In the genomic region with DNA sequence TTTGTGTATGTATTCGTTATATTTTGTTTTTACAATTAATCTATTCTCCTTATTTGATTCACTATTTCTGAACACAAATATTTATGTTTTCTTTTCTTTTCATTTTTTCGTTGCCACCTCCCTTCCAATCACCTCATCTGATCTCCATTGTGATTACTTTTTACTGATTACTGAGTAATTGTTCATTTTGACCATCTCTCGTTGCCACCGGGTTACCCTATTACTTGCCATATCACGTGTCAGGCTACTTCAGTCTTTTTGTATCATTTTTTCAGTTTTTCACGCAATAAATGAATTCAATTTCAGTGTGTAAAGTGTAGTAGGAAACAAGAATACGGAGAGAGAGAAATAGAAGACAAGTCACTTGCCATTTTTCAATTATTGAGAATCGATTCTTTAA, we compare ENCODE assay signal across 3 worm cellular contexts.
TF ChIP-seq lines count a peak whose summit lies in the region.

A gene (plus strand): TSS at position 301 of the 400 bp plus-strand sequence.

TF ChIP-seq in whole organism, L1 larva, 84 proteins besides CTCF, POLR2A, EP300 and RAD21:
- no peak for TF ChIP-seq mdl-1 (tag; optimal IDR thresholded peaks at IDR 0.05; lab: Kevin White, UChicago)
- no peak for TF ChIP-seq swsn-7 (tag; optimal IDR thresholded peaks at IDR 0.05; lab: Kevin White, UChicago)
- TF ChIP-seq nhr-20 (tag; optimal IDR thresholded peaks at IDR 0.05; lab: Kevin White, UChicago): peak; percentile 33
- no peak for TF ChIP-seq fos-1 (tag; optimal IDR thresholded peaks at IDR 0.05; lab: Kevin White, UChicago)
- TF ChIP-seq snpc-4 (tag; optimal IDR thresholded peaks at IDR 0.05; lab: Kevin White, UChicago): no peak
- TF ChIP-seq efl-1 (optimal IDR thresholded peaks at IDR 0.05; lab: Kevin White, UChicago): no peak
- peak in 1 of 2 experiments; percentile 19 for TF ChIP-seq efl-1 (GFP tag; optimal IDR thresholded peaks at IDR 0.05 in 1 of 2; lab: Kevin White, UChicago)

TF ChIP-seq in whole organism, L4 larva, 104 proteins besides CTCF, POLR2A, EP300 and RAD21:
- TF ChIP-seq mes-2 (tag; optimal IDR thresholded peaks at IDR 0.05; lab: Kevin White, UChicago; ENCODE audit: poor library complexity, severe bottlenecking) (no peak), dmd-8 (GFP tag; IDR thresholded peaks at IDR 0.05; lab: Robert Waterston, UW) (no peak), dmd-6 (GFP tag; IDR thresholded peaks at IDR 0.05; lab: Robert Waterston, UW) (peak; percentile 25; the same call in 1 of the 2 replicates), lin-13 (GFP tag; optimal IDR thresholded peaks at IDR 0.05; lab: Kevin White, UChicago) (no peak), vab-7 (GFP tag; IDR thresholded peaks at IDR 0.05; lab: Robert Waterston, UW) (no peak), hif-1 (tag; optimal IDR thresholded peaks at IDR 0.05; lab: Kevin White, UChicago) (no peak), nhr-28 (tag; optimal IDR thresholded peaks at IDR 0.05; lab: Kevin White, UChicago) (peak; percentile 22), nhr-25 (tag; optimal IDR thresholded peaks at IDR 0.05; lab: Kevin White, UChicago; ENCODE audit: borderline replicate concordance, insufficient read depth) (no peak), aha-1 (tag; lab: Kevin White, UChicago) (peak; percentile 80), hlh-11 (tag; optimal IDR thresholded peaks at IDR 0.05; lab: Kevin White, UChicago) (no peak), T20F7.1 (GFP tag; optimal IDR thresholded peaks at IDR 0.05; lab: Kevin White, UChicago) (peak; percentile 21), zip-11 (GFP tag; IDR thresholded peaks at IDR 0.05; lab: Robert Waterston, UW) (no peak), hlh-30 (tag; optimal IDR thresholded peaks at IDR 0.05; lab: Kevin White, UChicago; ENCODE audit: insufficient read depth) (peak; percentile 40), cey-2 (tag; optimal IDR thresholded peaks at IDR 0.05; lab: Kevin White, UChicago; ENCODE audit: borderline replicate concordance, insufficient read depth) (peak; percentile 56)
TF ChIP-seq in whole organism, L4 larva: peak in this region for 6.

TF ChIP-seq in whole organism, young adult, 124 proteins besides CTCF, POLR2A, EP300 and RAD21:
- TF ChIP-seq unc-130 (GFP tag; optimal IDR thresholded peaks at IDR 0.05; lab: Kevin White, UChicago): no peak
- TF ChIP-seq ztf-26 (tag; optimal IDR thresholded peaks at IDR 0.05; lab: Kevin White, UChicago): peak; percentile 48
